Worm (Caenorhabditis elegans) whole organism, L4 larva: ENCODE measurements around the gene unc-116.
"Not testable (repeated sequence)": the region's sequence is repeated elsewhere in the genome, so short reads cannot be mapped to it uniquely, and the experiment has no call there.

Experiments used
- arid-1 ChIP-seq: fragments of 200-800 bp; sonication (Bioruptor generic); conservative IDR thresholded peaks from 2 replicates; pipeline ENCODE4 v1.3.6; 2022; ENCODE audit warnings: missing genetic modification reagents, missing genetic modification characterization, missing compliant biosample characterization
- ceh-28 ChIP-seq: fragments of 150-350 bp; optimal IDR thresholded peaks from 2 replicates; lab custom pipeline; 2014; ENCODE audit warnings: missing biosample characterization, missing genetic modification reagents, missing genetic modification characterization
- duxl-1 ChIP-seq: sonication (generic microtip); optimal IDR thresholded peaks from 2 replicates; lab custom pipeline; 2016; ENCODE audit warnings: mild to moderate bottlenecking, missing genetic modification characterization, moderate library complexity, missing compliant biosample characterization; ENCODE audit not compliant: poor library complexity
- madf-5 ChIP-seq, 2 experiments: fragments of 200-800 bp; sonication (Bioruptor generic); IDR thresholded peaks; 2 replicates each; pipeline ENCODE4 v1.3.6; 2022; ENCODE audit warnings: missing compliant biosample characterization in 2 of 2, missing genetic modification characterization in 2 of 2
- mdl-1 ChIP-seq, 2 experiments: fragments of 150-350 bp in 1 of 2; sonication (generic microtip) in 1 of 2; optimal IDR thresholded peaks; 2 replicates each; lab custom pipeline; 2014 to 2017; ENCODE audit warnings: missing biosample characterization in 2 of 2, missing genetic modification characterization in 2 of 2
- nhr-48 ChIP-seq: sonication (generic microtip); optimal IDR thresholded peaks from 2 replicates; lab custom pipeline; 2016; ENCODE audit warnings: mild to moderate bottlenecking, missing genetic modification characterization, missing compliant biosample characterization
- nhr-76 ChIP-seq: fragments of 150-350 bp; optimal IDR thresholded peaks from 2 replicates; lab custom pipeline; 2014; ENCODE audit warnings: missing biosample characterization, missing genetic modification characterization
- unc-130 ChIP-seq: sonication (generic microtip); optimal IDR thresholded peaks from 2 replicates; lab custom pipeline; 2016; ENCODE audit warnings: missing genetic modification reagents, missing genetic modification characterization, missing compliant biosample characterization
- unc-39 ChIP-seq: sonication (generic microtip); optimal IDR thresholded peaks from 2 replicates; lab custom pipeline; 2017; ENCODE audit warnings: missing biosample characterization, missing genetic modification characterization
- ztf-11 ChIP-seq: fragments of 150-350 bp; optimal IDR thresholded peaks from 2 replicates; lab custom pipeline; 2014; ENCODE audit warnings: missing biosample characterization, missing genetic modification characterization

DNA sequence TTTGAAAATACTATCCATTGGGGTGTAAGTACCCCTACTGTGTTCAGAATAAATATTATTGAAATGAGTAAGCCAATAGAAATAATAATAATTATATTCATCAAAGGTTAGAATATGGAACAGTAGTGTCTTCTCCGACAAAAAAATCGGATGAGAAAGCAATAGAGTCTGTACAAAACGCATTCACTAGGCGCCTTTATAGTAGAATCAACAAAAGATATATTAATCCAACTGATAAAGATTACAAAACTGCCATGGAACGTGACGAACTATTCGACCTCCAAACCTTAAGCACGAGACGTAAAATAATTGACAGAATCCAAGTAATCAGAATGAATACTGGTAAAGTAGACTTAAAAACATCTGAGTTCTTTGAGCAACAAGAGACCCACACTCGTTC, 7.2 kb downstream of the unc-116 start, which contains the start of gene clc-29:
- TF ChIP-seq nhr-76 (tag; lab: Kevin White, UChicago); ztf-11 (tag; lab: Kevin White, UChicago); ceh-28 (tag; lab: Kevin White, UChicago); duxl-1 (tag; lab: Kevin White, UChicago); nhr-48 (tag; lab: Kevin White, UChicago); unc-39 (tag; lab: Kevin White, UChicago); mdl-1 (tag; optimal IDR thresholded peaks at IDR 0.05; lab: Kevin White, UChicago); madf-5 (GFP tag; IDR thresholded peaks at IDR 0.05; lab: Robert Waterston, UW); arid-1 (GFP tag; lab: Robert Waterston, UW); unc-130 (GFP tag; lab: Kevin White, UChicago): not testable (repeated sequence)
